Worm (Caenorhabditis elegans): ENCODE results near the gene ram-5.
A peak's percentile ranks its signal among the peaks of the same experiment; 100 is the strongest.

ce11 chrX:14559084-14559483 is 9.1 kb downstream of the ram-5 start:
- TF ChIP-seq nhr-232 (tag; optimal IDR thresholded peaks at IDR 0.05) (no peak), nfya-1 (tag; optimal IDR thresholded peaks at IDR 0.05) (peak; percentile 4), ceh-19 (GFP tag; optimal IDR thresholded peaks at IDR 0.05) (no peak), hlh-15 (tag; optimal IDR thresholded peaks at IDR 0.05) (no peak), ama-1 (optimal IDR thresholded peaks at IDR 0.05) (no peak), ceh-9 (tag; optimal IDR thresholded peaks at IDR 0.05) (no peak), pha-4 (tag; optimal IDR thresholded peaks at IDR 0.05) (no peak), dve-1 (tag; optimal IDR thresholded peaks at IDR 0.05) (no peak), K09A11.1 (tag; optimal IDR thresholded peaks at IDR 0.05; ENCODE audit: insufficient read depth) (no peak), zip-5 (tag; optimal IDR thresholded peaks at IDR 0.05) (no peak), lin-11 (tag; optimal IDR thresholded peaks at IDR 0.05) (no peak), tbx-2 (tag; optimal IDR thresholded peaks at IDR 0.05) (no peak), fax-1 (tag; optimal IDR thresholded peaks at IDR 0.05) (no peak)
